Fruit fly (Drosophila melanogaster): ENCODE measurements around the gene CG6683.

Gene CG6683

DNA sequence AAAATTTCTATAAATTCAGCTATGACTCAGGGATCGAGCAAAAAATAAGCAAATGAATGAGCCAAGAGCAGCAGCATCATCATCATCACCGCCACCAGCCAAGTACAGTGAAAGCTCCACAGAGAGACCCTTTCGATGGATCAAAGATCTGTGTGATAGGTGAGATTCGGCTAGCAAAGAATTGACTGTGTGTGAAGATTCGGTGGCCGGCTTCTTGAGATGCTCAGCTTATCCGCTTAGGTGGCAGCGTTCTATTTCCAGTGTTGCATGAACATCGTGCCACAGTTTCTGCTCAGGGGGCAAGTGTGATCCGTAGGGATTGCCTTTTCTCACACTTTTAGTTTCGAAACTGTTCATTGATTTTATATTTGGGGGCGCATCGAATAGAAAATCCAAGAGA lies 38.4 kb upstream of the CG6683 start:
- TF ChIP-seq salr (GFP tag; optimal IDR thresholded peaks at IDR 0.05) (no peak), esn (GFP tag; optimal IDR thresholded peaks at IDR 0.05) (no peak), Eip75B (GFP tag; optimal IDR thresholded peaks at IDR 0.05) (no peak), acj6 (GFP tag; optimal IDR thresholded peaks at IDR 0.05) (no peak), CG7368 (GFP tag; optimal IDR thresholded peaks at IDR 0.05) (no peak), lz (GFP tag; optimal IDR thresholded peaks at IDR 0.05) (no peak), CG11294 (GFP tag; IDR thresholded peaks at IDR 0.05) (no peak), net (GFP tag; optimal IDR thresholded peaks at IDR 0.05) (no peak)

DNA sequence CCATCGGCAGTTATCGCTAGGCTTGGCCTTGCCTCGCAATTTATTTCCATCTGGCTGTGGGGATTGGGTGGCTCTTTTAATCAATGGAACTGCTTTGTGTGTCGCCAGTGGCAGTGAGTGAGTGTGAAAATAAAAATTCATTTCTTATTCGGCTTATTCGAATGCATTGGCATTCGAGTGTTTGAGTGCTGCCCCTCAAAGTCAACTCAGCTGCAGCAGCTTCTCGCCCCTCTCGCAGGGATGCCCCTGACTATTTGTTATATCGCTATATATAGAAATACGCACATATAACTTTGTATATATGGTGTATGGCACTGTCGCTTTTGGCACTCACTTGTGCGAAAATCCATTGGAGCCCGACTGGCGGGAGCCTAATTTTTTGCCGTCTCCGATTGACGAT lies 36.1 kb upstream of the CG6683 start:
- TF ChIP-seq CG32006 (GFP tag; optimal IDR thresholded peaks at IDR 0.05) = peak; percentile 5
- TF ChIP-seq CG6808 (GFP tag; optimal IDR thresholded peaks at IDR 0.05) = peak; percentile 20
- TF ChIP-seq lz (GFP tag; optimal IDR thresholded peaks at IDR 0.05) = no peak
- TF ChIP-seq Eip75B (GFP tag; optimal IDR thresholded peaks at IDR 0.05) = peak; percentile 20
- TF ChIP-seq net (GFP tag; optimal IDR thresholded peaks at IDR 0.05) = no peak
- 0 out of 3 replicates have a peak, but pooled peaks have one; percentile 29 for TF ChIP-seq eg (GFP tag; IDR thresholded peaks at IDR 0.05)
- peak; percentile 30; the same call in 1 of the 3 replicates for TF ChIP-seq CG8119 (GFP tag; IDR thresholded peaks at IDR 0.05)
- peak; percentile 85 for TF ChIP-seq svp (GFP tag)
- TF ChIP-seq ss (GFP tag; optimal IDR thresholded peaks at IDR 0.05) = peak in 1 of 2 experiments; percentile 32
- peak; percentile 41 for TF ChIP-seq dsx (GFP tag; optimal IDR thresholded peaks at IDR 0.05; ENCODE audit: poor library complexity, severe bottlenecking)
- TF ChIP-seq topi (GFP tag; optimal IDR thresholded peaks at IDR 0.05) = no peak
- peak; percentile 52 for TF ChIP-seq Eip78C (GFP tag)

DNA sequence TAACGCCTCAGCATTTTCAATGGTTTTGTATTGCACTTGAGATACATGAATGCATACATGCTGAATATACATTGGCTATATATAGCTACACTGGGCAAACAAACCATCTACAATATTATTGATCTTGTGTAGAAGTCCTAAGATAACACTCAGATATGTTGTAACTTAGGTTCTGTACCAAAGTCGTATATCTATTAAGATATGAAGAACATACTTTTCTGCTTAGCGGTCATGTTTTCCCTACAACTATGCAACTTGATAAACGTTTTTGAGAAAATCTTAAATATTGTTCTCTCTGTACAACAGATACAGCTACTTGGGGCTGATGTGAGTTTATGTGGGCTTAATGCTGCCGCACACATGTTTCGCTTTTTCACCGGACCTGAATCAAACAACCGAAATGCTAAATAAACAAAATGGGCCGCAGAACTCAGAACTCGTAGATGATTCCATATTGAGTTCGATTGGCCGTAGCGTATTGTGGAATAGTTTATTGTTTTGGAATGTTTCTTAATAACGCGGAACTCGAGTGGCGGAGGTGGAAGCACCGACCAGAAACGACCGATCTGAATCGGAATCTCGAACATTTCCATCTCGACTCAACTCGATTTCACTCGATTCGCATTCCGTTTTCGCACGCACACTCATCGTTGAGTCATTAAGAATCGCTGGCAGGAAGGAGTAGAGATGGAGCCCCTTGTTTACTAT lies 34.6 kb upstream of the CG6683 start:
- TF ChIP-seq Smox (GFP tag; optimal IDR thresholded peaks at IDR 0.05) (no peak), CG31627 (GFP tag; optimal IDR thresholded peaks at IDR 0.05) (no peak), Met (GFP tag; optimal IDR thresholded peaks at IDR 0.05) (peak; percentile 16), Sox15 (GFP tag; optimal IDR thresholded peaks at IDR 0.05) (no peak), CG3032 (tag; optimal IDR thresholded peaks at IDR 0.05) (peak; percentile 61), Sox102F (GFP tag; optimal IDR thresholded peaks at IDR 0.05) (no peak), CG6808 (GFP tag; optimal IDR thresholded peaks at IDR 0.05) (peak; percentile 63), pdm3 (GFP tag; optimal IDR thresholded peaks at IDR 0.05) (peak; percentile 55), CG3919 (GFP tag; optimal IDR thresholded peaks at IDR 0.05) (peak; percentile 29), lz (GFP tag; optimal IDR thresholded peaks at IDR 0.05) (no peak), Ets96B (tag; optimal IDR thresholded peaks at IDR 0.05) (peak; percentile 62), fd85E (GFP tag; optimal IDR thresholded peaks at IDR 0.05) (no peak), Blimp-1 (GFP tag; optimal IDR thresholded peaks at IDR 0.05) (no peak), CG16779 (tag; optimal IDR thresholded peaks at IDR 0.05) (peak; percentile 23), dac (GFP tag; optimal IDR thresholded peaks at IDR 0.05) (peak; percentile 17), CG15336 (GFP tag; IDR thresholded peaks at IDR 0.05) (peak; percentile 80), CG8119 (GFP tag; IDR thresholded peaks at IDR 0.05) (peak; percentile 43; the same call in 1 of the 3 replicates), Hr38 (GFP tag; optimal IDR thresholded peaks at IDR 0.05) (no peak), CG6854 (GFP tag; optimal IDR thresholded peaks at IDR 0.05) (no peak), fkh (GFP tag; optimal IDR thresholded peaks at IDR 0.05) (peak; percentile 38), Lpt (GFP tag; optimal IDR thresholded peaks at IDR 0.05) (no peak), CG7368 (GFP tag; optimal IDR thresholded peaks at IDR 0.05) (peak; percentile 29), net (GFP tag; optimal IDR thresholded peaks at IDR 0.05) (peak; percentile 45), achi (GFP tag; optimal IDR thresholded peaks at IDR 0.05) (peak; percentile 40), eg (GFP tag; IDR thresholded peaks at IDR 0.05) (peak; percentile 66; the same call in 2 of the 3 replicates), CG1621 (tag; optimal IDR thresholded peaks at IDR 0.05) (peak; percentile 31), acj6 (GFP tag; optimal IDR thresholded peaks at IDR 0.05) (peak; percentile 48), fd59A (GFP tag; optimal IDR thresholded peaks at IDR 0.05) (peak; percentile 53), Hr4 (GFP tag; optimal IDR thresholded peaks at IDR 0.05) (peak; percentile 53), CG6163 (GFP tag; IDR thresholded peaks at IDR 0.05) (peak; percentile 75), CG11294 (GFP tag; IDR thresholded peaks at IDR 0.05) (0 out of 2 replicates have a peak, but pooled peaks have one; percentile 37), Hr39 (GFP tag; optimal IDR thresholded peaks at IDR 0.05) (no peak), Eip75B (GFP tag; optimal IDR thresholded peaks at IDR 0.05) (peak; percentile 60), CG34406 (GFP tag; optimal IDR thresholded peaks at IDR 0.05) (peak; percentile 20), CG8319 (GFP tag; optimal IDR thresholded peaks at IDR 0.05) (no peak), CG10631 (GFP tag; optimal IDR thresholded peaks at IDR 0.05) (peak; percentile 45), topi (GFP tag; optimal IDR thresholded peaks at IDR 0.05) (no peak), vri (GFP tag; optimal IDR thresholded peaks at IDR 0.05) (no peak)

All from whole organism, prepupa.